Worm (Caenorhabditis elegans): ENCODE measurements around the gene glb-28.
A peak's percentile ranks its signal among the peaks of the same experiment; 100 is the strongest.

Gene glb-28

ce11 chrX:15353874-15354480 is 36.9 kb upstream of the glb-28 start (continued):
- no peak for TF ChIP-seq rpc-1 (optimal IDR thresholded peaks at IDR 0.05)
- TF ChIP-seq rpc-1 (tag; optimal IDR thresholded peaks at IDR 0.05): no peak
- TF ChIP-seq lin-40 (tag; optimal IDR thresholded peaks at IDR 0.05): peak; percentile 95
- peak; percentile 25 for TF ChIP-seq tbp1 (GFP tag; optimal IDR thresholded peaks at IDR 0.05)
- peak; percentile 56; the same call in 1 of the 2 replicates for TF ChIP-seq lin-26 (GFP tag; IDR thresholded peaks at IDR 0.05)
- TF ChIP-seq ceh-27 (GFP tag; optimal IDR thresholded peaks at IDR 0.05): peak; percentile 61
- TF ChIP-seq nhr-27 (tag; optimal IDR thresholded peaks at IDR 0.05): no peak
- TF ChIP-seq nhr-120 (GFP tag; IDR thresholded peaks at IDR 0.05): no peak
- no peak for TF ChIP-seq C17E4.6 (GFP tag; IDR thresholded peaks at IDR 0.05)
- TF ChIP-seq lsy-27 (tag; optimal IDR thresholded peaks at IDR 0.05; ENCODE audit: borderline replicate concordance, insufficient read depth): no peak
- no peak for TF ChIP-seq ceh-58 (GFP tag; IDR thresholded peaks at IDR 0.05)
- no peak for TF ChIP-seq bed-1 (GFP tag; IDR thresholded peaks at IDR 0.05)
- TF ChIP-seq mxl-1 (tag; optimal IDR thresholded peaks at IDR 0.05): no peak
- no peak for TF ChIP-seq mes-4 (tag; optimal IDR thresholded peaks at IDR 0.05)
- peak; percentile 72 for TF ChIP-seq C06A6.2 (GFP tag; conservative IDR thresholded peaks at IDR 0.05)
- peak; percentile 68 for TF ChIP-seq ztf-3 (GFP tag; optimal IDR thresholded peaks at IDR 0.05)
- TF ChIP-seq ceh-91 (GFP tag; IDR thresholded peaks at IDR 0.05): no peak
- TF ChIP-seq F33H1.4 (GFP tag; IDR thresholded peaks at IDR 0.05): no peak
- TF ChIP-seq ztf-6 (GFP tag; IDR thresholded peaks at IDR 0.05): no peak
- TF ChIP-seq Y53G8AR.9 (GFP tag; conservative IDR thresholded peaks at IDR 0.05): peak; percentile 44; the same call in 1 of the 2 replicates
- TF ChIP-seq ceh-40 (GFP tag; IDR thresholded peaks at IDR 0.05): no peak
- no peak for TF ChIP-seq fkh-3 (tag; optimal IDR thresholded peaks at IDR 0.05)
- 0 out of 2 replicates have a peak, but pooled peaks have one; percentile 20 for TF ChIP-seq madf-3 (GFP tag; IDR thresholded peaks at IDR 0.05)
- peak; percentile 73; the same call in 1 of the 2 replicates for TF ChIP-seq Y56A3A.18 (GFP tag; IDR thresholded peaks at IDR 0.05)
- peak; percentile 97 for TF ChIP-seq K12H6.12 (tag; optimal IDR thresholded peaks at IDR 0.05)
- peak; percentile 48; the same call in 1 of the 2 replicates for TF ChIP-seq bed-2 (GFP tag; IDR thresholded peaks at IDR 0.05)
- TF ChIP-seq snpc-4 (GFP tag; optimal IDR thresholded peaks at IDR 0.05): no peak
- TF ChIP-seq snpc-4 (tag; optimal IDR thresholded peaks at IDR 0.05): peak in 3 of 4 experiments; percentile 64 to 73 (median 73)
- no peak for TF ChIP-seq ekl-4 (GFP tag; IDR thresholded peaks at IDR 0.05)
- TF ChIP-seq madf-6 (GFP tag; IDR thresholded peaks at IDR 0.05): no peak
- TF ChIP-seq Y95B8A.8 (GFP tag; IDR thresholded peaks at IDR 0.05): no peak
- no peak for TF ChIP-seq snpc-1.3 (tag; optimal IDR thresholded peaks at IDR 0.05; ENCODE audit: insufficient read depth)
- TF ChIP-seq F57A8.1 (GFP tag; optimal IDR thresholded peaks at IDR 0.05): no peak
- TF ChIP-seq somi-1 (GFP tag; optimal IDR thresholded peaks at IDR 0.05): peak; percentile 92
- TF ChIP-seq mcd-1 (GFP tag; IDR thresholded peaks at IDR 0.05): peak; percentile 55
- peak; percentile 49 for TF ChIP-seq ztf-18 (tag; optimal IDR thresholded peaks at IDR 0.05)
- no peak for TF ChIP-seq him-1 (tag; optimal IDR thresholded peaks at IDR 0.05)
- TF ChIP-seq ceh-79 (tag; optimal IDR thresholded peaks at IDR 0.05): peak; percentile 20
- TF ChIP-seq ama-1 (optimal IDR thresholded peaks at IDR 0.05): no peak
- no peak for TF ChIP-seq ama-1 (GFP tag; optimal IDR thresholded peaks at IDR 0.05)
- no peak for TF ChIP-seq lsl-1 (GFP tag; optimal IDR thresholded peaks at IDR 0.05)
- no peak for TF ChIP-seq F39B2.1 (GFP tag; IDR thresholded peaks at IDR 0.05)
- TF ChIP-seq Y53F4B.3 (GFP tag; IDR thresholded peaks at IDR 0.05): no peak
- no peak for TF ChIP-seq cebp-2 (GFP tag; IDR thresholded peaks at IDR 0.05)
- peak; percentile 99 for TF ChIP-seq zfh-2 (GFP tag; conservative IDR thresholded peaks at IDR 0.05)
- TF ChIP-seq ccch-3 (GFP tag; optimal IDR thresholded peaks at IDR 0.05): no peak
- peak; percentile 89 for TF ChIP-seq attf-5 (GFP tag; optimal IDR thresholded peaks at IDR 0.05)
- no peak for TF ChIP-seq hsf-1 (GFP tag; IDR thresholded peaks at IDR 0.05)
- no peak for TF ChIP-seq tlf-1 (GFP tag; optimal IDR thresholded peaks at IDR 0.05)

All from whole organism, young adult.